Worm (Caenorhabditis elegans) whole organism, L3 larva: ENCODE data around the gene K07E1.1.
A peak's percentile ranks its signal among the peaks of the same experiment; 100 is the strongest.

Experiments used
- ZK546.5 ChIP-seq: sonication (generic microtip); optimal IDR thresholded peaks from 2 replicates; lab custom pipeline; 2017; ENCODE audit warnings: missing biosample characterization, missing genetic modification characterization
- ceh-28 ChIP-seq: fragments of 150-350 bp; optimal IDR thresholded peaks from 2 replicates; lab custom pipeline; 2014; ENCODE audit warnings: missing biosample characterization, missing genetic modification reagents, missing genetic modification characterization
- ceh-82 ChIP-seq: fragments of 150-350 bp; optimal IDR thresholded peaks from 2 replicates; lab custom pipeline; 2014; ENCODE audit warnings: missing biosample characterization, missing genetic modification characterization
- ceh-9 ChIP-seq: sonication (generic microtip); optimal IDR thresholded peaks from 2 replicates; lab custom pipeline; 2018; ENCODE audit warnings: missing biosample characterization, missing genetic modification characterization
- egl-27 ChIP-seq: sonication (generic microtip); optimal IDR thresholded peaks from 4 replicates; lab custom pipeline; 2017; ENCODE audit warnings: missing biosample characterization, missing genetic modification reagents, missing genetic modification characterization
- egl-5 ChIP-seq: fragments of 150-350 bp; optimal IDR thresholded peaks from 2 replicates; lab custom pipeline; 2017; ENCODE audit warnings: missing biosample characterization, missing genetic modification reagents, missing genetic modification characterization, inconsistent platforms
- elt-2 ChIP-seq: sonication (generic microtip); optimal IDR thresholded peaks from 2 replicates; lab custom pipeline; 2016; ENCODE audit warnings: missing genetic modification reagents, mild to moderate bottlenecking, missing genetic modification characterization, missing compliant biosample characterization
- elt-3 ChIP-seq, 3 experiments: fragments of 150-350 bp in 1 of 3; sonication (generic microtip) in 2 of 3; optimal IDR thresholded peaks; 2 replicates in 2 of 3; 4 replicates in 1 of 3; lab custom pipeline; 2014 to 2017; ENCODE audit warnings: missing biosample characterization in 3 of 3, missing genetic modification characterization in 3 of 3
- eor-1 ChIP-seq, 2 experiments: fragments of 150-350 bp; optimal IDR thresholded peaks; 2 replicates each; lab custom pipeline; 2014 to 2018; ENCODE audit warnings: missing biosample characterization in 2 of 2, missing genetic modification characterization in 2 of 2
- fkh-10 ChIP-seq: sonication (generic microtip); optimal IDR thresholded peaks from 2 replicates; lab custom pipeline; 2017; ENCODE audit warnings: missing biosample characterization, missing genetic modification reagents, missing genetic modification characterization
- fkh-2 ChIP-seq: fragments of 150-350 bp; optimal IDR thresholded peaks from 2 replicates; lab custom pipeline; 2014; ENCODE audit warnings: missing biosample characterization, missing genetic modification reagents, missing genetic modification characterization
- fos-1 ChIP-seq: fragments of 150-350 bp; optimal IDR thresholded peaks from 2 replicates; lab custom pipeline; 2014; ENCODE audit warnings: missing biosample characterization, missing genetic modification characterization
- hmg-11 ChIP-seq: sonication (generic microtip); optimal IDR thresholded peaks from 2 replicates; lab custom pipeline; 2016; ENCODE audit warnings: missing genetic modification characterization, missing compliant biosample characterization
- jun-1 ChIP-seq: fragments of 150-350 bp; optimal IDR thresholded peaks from 2 replicates; lab custom pipeline; 2014; ENCODE audit warnings: missing biosample characterization, missing genetic modification reagents, missing genetic modification characterization
- lin-15B ChIP-seq: fragments of 150-350 bp; optimal IDR thresholded peaks from 2 replicates; lab custom pipeline; 2014; ENCODE audit warnings: missing biosample characterization, missing genetic modification characterization
- lin-39 ChIP-seq: fragments of 150-350 bp; optimal IDR thresholded peaks from 2 replicates; lab custom pipeline; 2018; ENCODE audit warnings: missing biosample characterization, missing genetic modification reagents, missing genetic modification characterization
- lsy-12 ChIP-seq: sonication (generic microtip); optimal IDR thresholded peaks from 2 replicates; lab custom pipeline; 2016; ENCODE audit warnings: mild to moderate bottlenecking, missing genetic modification characterization, missing compliant biosample characterization
- mdl-1 ChIP-seq: fragments of 150-350 bp; optimal IDR thresholded peaks from 2 replicates; lab custom pipeline; 2014; ENCODE audit warnings: missing biosample characterization, missing genetic modification characterization
- mml-1 ChIP-seq: fragments of 150-350 bp; sonication (generic microtip); optimal IDR thresholded peaks from 3 replicates; lab custom pipeline; 2014; ENCODE audit warnings: missing biosample characterization, missing genetic modification characterization
- nfya-1 ChIP-seq: sonication (generic microtip); optimal IDR thresholded peaks from 2 replicates; lab custom pipeline; 2017; ENCODE audit warnings: missing genetic modification characterization, mild to moderate bottlenecking, missing compliant biosample characterization, antibody characterized with exemption, moderate library complexity; ENCODE audit not compliant: insufficient read depth
- nhr-11 ChIP-seq: fragments of 150-350 bp; optimal IDR thresholded peaks from 2 replicates; lab custom pipeline; 2014; ENCODE audit warnings: missing biosample characterization, missing genetic modification characterization
- nhr-12 ChIP-seq: fragments of 150-350 bp; optimal IDR thresholded peaks from 2 replicates; lab custom pipeline; 2014; ENCODE audit warnings: missing biosample characterization, missing genetic modification characterization
- nhr-28 ChIP-seq: fragments of 150-350 bp; optimal IDR thresholded peaks from 2 replicates; lab custom pipeline; 2014; ENCODE audit warnings: missing biosample characterization, missing genetic modification characterization
- nhr-43 ChIP-seq: sonication (generic microtip); optimal IDR thresholded peaks from 2 replicates; lab custom pipeline; 2016; ENCODE audit warnings: mild to moderate bottlenecking, missing genetic modification characterization, missing compliant biosample characterization; ENCODE audit not compliant: poor library complexity, severe bottlenecking
- nhr-76 ChIP-seq: fragments of 150-350 bp; sonication (generic microtip); optimal IDR thresholded peaks from 5 replicates; lab custom pipeline; 2014; ENCODE audit warnings: missing biosample characterization, missing genetic modification characterization
- pha-4 ChIP-seq: fragments of 150-350 bp; optimal IDR thresholded peaks from 2 replicates; lab custom pipeline; 2014; ENCODE audit warnings: missing biosample characterization, missing genetic modification reagents, missing genetic modification characterization
- sea-2 ChIP-seq: fragments of 150-350 bp; sonication (generic microtip); optimal IDR thresholded peaks from 4 replicates; lab custom pipeline; 2014; ENCODE audit warnings: missing biosample characterization, missing genetic modification reagents, missing genetic modification characterization
- skn-1 ChIP-seq: fragments of 150-350 bp; optimal IDR thresholded peaks from 2 replicates; lab custom pipeline; 2014; ENCODE audit warnings: missing biosample characterization, missing genetic modification characterization
- unc-39 ChIP-seq: sonication (generic microtip); optimal IDR thresholded peaks from 4 replicates; lab custom pipeline; 2017; ENCODE audit warnings: missing biosample characterization, missing genetic modification characterization
- unc-62 ChIP-seq: fragments of 150-350 bp; sonication (generic microtip); optimal IDR thresholded peaks from 4 replicates; lab custom pipeline; 2014; ENCODE audit warnings: missing biosample characterization, missing genetic modification reagents, missing genetic modification characterization
- ztf-11 ChIP-seq: fragments of 150-350 bp; optimal IDR thresholded peaks from 2 replicates; lab custom pipeline; 2014; ENCODE audit warnings: missing biosample characterization, missing genetic modification characterization

K07E1.1 gene

DNA sequence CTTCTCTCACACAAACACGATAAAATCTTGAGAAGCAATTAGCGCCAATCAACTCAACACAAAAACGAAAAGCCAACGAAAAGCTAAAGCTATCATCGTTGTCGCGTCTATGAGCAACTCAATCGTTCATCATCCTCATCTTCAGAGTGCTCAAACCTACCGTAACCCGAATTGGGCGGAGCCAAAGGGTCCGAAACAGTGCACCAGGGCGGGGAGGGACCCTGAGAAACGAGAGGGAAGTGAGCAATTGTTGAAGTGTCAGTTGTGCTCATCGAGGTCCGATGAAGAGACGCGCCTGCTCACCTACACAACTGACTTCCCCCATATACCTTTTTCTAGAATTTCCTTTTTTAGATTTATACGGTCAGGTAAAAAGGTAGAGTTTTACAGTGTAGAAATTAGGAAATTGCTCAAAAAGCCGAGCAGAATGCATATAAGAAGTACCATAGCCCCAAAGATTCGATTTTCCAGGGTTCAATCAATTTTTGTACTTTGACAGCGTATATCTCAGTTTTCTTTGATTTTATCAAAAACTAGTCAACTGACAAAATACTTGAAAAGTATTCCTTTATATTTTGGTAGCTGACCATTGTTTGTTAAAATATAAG lies 32.5 kb upstream of the K07E1.1 start, which contains the start of gene hlh-1:
Gene hlh-1 (plus strand): TSS at position 275 of the 608 bp plus-strand sequence.
- TF ChIP-seq lin-39 (tag; lab: Kevin White, UChicago) (peak; percentile 55), egl-5 (tag; lab: Kevin White, UChicago) (peak; percentile 72), nfya-1 (tag; lab: Kevin White, UChicago) (peak; percentile 72), lsy-12 (tag; lab: Kevin White, UChicago) (no peak), eor-1 (tag; optimal IDR thresholded peaks at IDR 0.05; lab: Kevin White, UChicago) (no peak)

DNA sequence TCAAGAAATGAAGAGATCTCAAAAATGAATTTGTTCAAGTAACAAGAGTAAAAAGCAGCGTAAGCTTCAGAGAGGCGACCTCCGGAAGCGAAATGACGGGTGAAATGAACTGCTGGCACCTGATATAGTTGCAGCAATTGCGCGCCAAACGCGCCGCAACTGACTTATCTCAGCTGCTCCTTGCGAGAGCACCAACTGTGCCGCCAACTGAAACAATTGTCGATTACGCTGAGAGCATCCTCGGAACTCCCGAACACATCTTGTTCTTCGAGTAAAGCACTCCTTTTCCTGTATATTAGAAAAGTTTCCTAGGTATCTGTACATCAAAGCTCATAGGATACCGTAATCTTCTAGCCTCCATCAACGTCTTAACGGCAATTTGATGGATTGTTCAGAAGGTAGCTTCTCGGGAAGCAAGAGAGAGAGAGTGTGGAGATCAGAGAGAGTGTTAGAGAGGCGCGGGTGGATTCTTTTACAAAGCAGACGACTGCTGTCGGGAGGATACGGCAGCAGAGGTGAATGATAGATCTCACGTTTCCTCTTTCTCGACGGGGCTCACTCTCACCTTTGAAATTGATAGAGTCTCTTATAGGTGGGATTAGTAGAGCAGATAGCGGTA lies 30.8 kb upstream of the K07E1.1 start:
- no peak for TF ChIP-seq lsy-12 (tag; lab: Kevin White, UChicago)
- peak; percentile 58 for TF ChIP-seq nhr-11 (tag; lab: Kevin White, UChicago)

DNA sequence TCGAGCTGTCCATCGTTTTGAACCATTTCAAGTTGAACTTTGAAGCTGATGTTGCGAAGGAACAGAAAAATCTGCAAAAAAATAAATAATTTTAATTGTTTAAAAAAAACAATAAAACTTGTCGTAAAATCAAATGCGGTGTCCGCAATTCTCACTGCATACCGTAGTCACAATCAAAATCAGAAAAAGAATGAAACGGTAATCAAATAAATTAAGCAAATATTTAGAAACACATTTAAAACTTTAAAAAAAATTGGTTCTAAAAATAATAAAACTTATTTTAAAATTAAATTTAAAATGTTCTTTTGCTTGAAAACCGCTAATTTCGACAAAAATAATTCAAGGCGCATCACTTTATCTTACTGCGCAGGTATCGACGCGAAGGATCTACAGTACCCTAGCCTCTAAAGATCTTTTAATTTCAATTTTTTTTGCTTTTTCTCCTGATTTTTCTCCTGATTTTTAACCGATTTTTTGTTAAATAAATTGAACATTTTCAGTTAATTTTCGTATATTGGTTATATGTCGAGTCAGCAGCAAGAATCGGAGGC lies 27.7 kb upstream of the K07E1.1 start, which contains the start of the genes B0304.4 and B0304.2:
Gene B0304.4 (minus strand): TSS at position 101 of the 551 bp plus-strand sequence.
Gene B0304.2 (plus strand): TSS at position 501 of the 551 bp plus-strand sequence.
- TF ChIP-seq fos-1 (tag; lab: Kevin White, UChicago) (no peak), ZK546.5 (tag; lab: Kevin White, UChicago) (no peak), ztf-11 (tag; lab: Kevin White, UChicago) (no peak), sea-2 (GFP tag; lab: Kevin White, UChicago) (no peak), egl-27 (tag; lab: Kevin White, UChicago) (no peak), fkh-10 (GFP tag; lab: Kevin White, UChicago) (no peak), unc-62 (GFP tag; lab: Kevin White, UChicago) (no peak), fkh-2 (tag; lab: Kevin White, UChicago) (no peak), nhr-43 (tag; lab: Kevin White, UChicago) (no peak), lin-15B (tag; lab: Kevin White, UChicago) (no peak), elt-3 (tag; optimal IDR thresholded peaks at IDR 0.05; lab: Kevin White, UChicago) (no peak), ceh-28 (tag; lab: Kevin White, UChicago) (no peak)

DNA sequence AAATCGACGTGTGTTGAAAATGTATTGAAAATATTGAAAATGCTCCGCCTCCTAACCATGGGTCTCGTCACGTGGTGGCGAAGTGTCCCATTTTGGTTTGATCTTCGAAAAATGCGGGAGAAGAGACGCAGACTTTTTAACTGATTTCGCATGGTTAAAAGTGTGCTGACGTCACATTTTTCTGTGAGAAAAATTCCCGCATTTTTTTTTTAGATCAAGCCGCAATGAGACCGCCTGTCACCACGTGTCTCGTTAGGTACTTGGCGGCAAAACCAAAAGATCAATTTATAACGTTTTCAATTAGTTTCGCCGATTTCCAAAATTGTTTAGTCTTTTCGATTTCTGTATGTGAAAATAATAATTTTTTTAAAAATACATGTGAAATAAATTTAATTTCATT lies 25.7 kb upstream of the K07E1.1 start:
- TF ChIP-seq pha-4 = no peak
- no peak for TF ChIP-seq skn-1
- TF ChIP-seq elt-2 (tag; lab: Kevin White, UChicago) = no peak
- no peak for TF ChIP-seq ceh-9
- TF ChIP-seq lin-15B (tag; lab: Kevin White, UChicago) = no peak
- no peak for TF ChIP-seq unc-39
- no peak for TF ChIP-seq jun-1 (tag; lab: Kevin White, UChicago)
- TF ChIP-seq nhr-43 (tag; lab: Kevin White, UChicago) = no peak
- no peak for TF ChIP-seq sea-2 (GFP tag; lab: Kevin White, UChicago)
- TF ChIP-seq nhr-12 (tag; lab: Kevin White, UChicago) = no peak

DNA sequence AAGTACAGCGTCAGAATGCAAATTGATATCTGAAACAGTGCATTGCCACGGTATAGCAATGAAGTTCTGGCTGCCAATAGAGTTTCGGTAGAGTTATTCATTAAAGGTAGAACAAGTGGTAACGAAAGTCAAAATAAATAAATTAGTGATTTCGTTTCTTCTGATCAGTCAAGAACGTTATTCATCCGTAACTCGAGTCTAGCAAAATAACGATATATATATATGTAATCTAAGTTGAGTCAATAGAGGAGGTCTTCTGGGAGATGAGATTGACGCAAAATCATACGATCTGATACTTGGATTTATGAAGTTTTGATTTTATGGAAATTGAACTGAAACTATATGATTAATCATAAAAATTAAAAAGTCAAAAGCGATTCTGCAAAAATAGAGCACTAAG lies 23.1 kb upstream of the K07E1.1 start, which contains the start of gene sra-35:
Gene sra-35 (minus strand): TSS at position 101 of the 400 bp plus-strand sequence.
- TF ChIP-seq ceh-82 (tag; lab: Kevin White, UChicago) (no peak), pha-4 (no peak)

DNA sequence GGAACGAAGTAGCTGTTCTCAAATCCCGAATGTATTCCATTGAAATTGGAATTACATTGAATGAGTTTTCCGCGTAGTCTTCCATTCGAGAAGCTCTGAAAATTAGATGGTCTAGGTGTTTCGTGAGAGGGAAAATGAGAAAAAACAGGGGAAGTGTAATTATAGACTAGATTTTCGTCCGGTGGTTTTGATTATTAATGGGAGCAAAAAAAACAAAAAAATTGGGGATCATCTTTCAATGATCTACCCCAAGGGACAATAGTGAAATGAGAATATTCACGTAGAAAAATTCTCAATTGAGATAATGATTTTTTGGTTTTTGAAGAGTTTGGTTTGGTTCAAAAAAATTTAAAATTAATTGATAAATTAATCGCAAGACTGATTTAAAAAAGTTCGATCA lies 19.0 kb upstream of the K07E1.1 start, which contains the start of gene sra-32:
Gene sra-32 (minus strand): TSS at position 101 of the 400 bp plus-strand sequence.
- TF ChIP-seq hmg-11 = no peak
- TF ChIP-seq nhr-28 (tag; lab: Kevin White, UChicago) = no peak
- TF ChIP-seq jun-1 (tag; lab: Kevin White, UChicago) = no peak
- no peak for TF ChIP-seq nhr-43 (tag; lab: Kevin White, UChicago)
- TF ChIP-seq mdl-1 (tag; lab: Kevin White, UChicago) = no peak
- TF ChIP-seq ZK546.5 (tag; lab: Kevin White, UChicago) = no peak
- TF ChIP-seq mml-1 = no peak
- no peak for TF ChIP-seq skn-1
- no peak for TF ChIP-seq nhr-11 (tag; lab: Kevin White, UChicago)
- TF ChIP-seq nhr-76 = no peak
- TF ChIP-seq, all 47 proteins: peak for 0
